Worm (Caenorhabditis elegans) whole organism, early embryonic: ENCODE measurements around the gene ptp-3.

ENCODE experiments used
- B0310.2 ChIP-seq: sonication (generic microtip); optimal IDR thresholded peaks from 2 replicates; lab custom pipeline; 2016; ENCODE audit warnings: mild to moderate bottlenecking, missing genetic modification characterization, missing compliant biosample characterization
- F13C5.2 ChIP-seq: sonication (generic microtip); optimal IDR thresholded peaks from 2 replicates; lab custom pipeline; 2017; ENCODE audit warnings: mild to moderate bottlenecking, missing genetic modification characterization, inconsistent platforms, missing compliant biosample characterization
- aly-1 ChIP-seq: sonication (generic microtip); optimal IDR thresholded peaks from 2 replicates; lab custom pipeline; 2016; ENCODE audit warnings: missing genetic modification characterization, missing compliant biosample characterization
- ama-1 ChIP-seq: fragments of 150-350 bp; optimal IDR thresholded peaks from 2 replicates; lab custom pipeline; 2014
- ceh-13 ChIP-seq: fragments of 200-800 bp; sonication (Bioruptor generic); optimal IDR thresholded peaks from 2 replicates; lab custom pipeline; 2018; ENCODE audit warnings: mild to moderate bottlenecking, missing genetic modification characterization, missing compliant biosample characterization
- ceh-36 ChIP-seq: sonication (generic microtip); optimal IDR thresholded peaks from 2 replicates; lab custom pipeline; 2016; ENCODE audit warnings: missing genetic modification characterization, inconsistent platforms, missing compliant biosample characterization
- ets-7 ChIP-seq: sonication (generic microtip); optimal IDR thresholded peaks from 2 replicates; lab custom pipeline; 2016; ENCODE audit warnings: missing genotype, missing genetic modification characterization, missing compliant biosample characterization
- flt-1 ChIP-seq: fragments of 200-800 bp; sonication (Bioruptor generic); IDR thresholded peaks from 2 replicates; pipeline ENCODE4 v1.3.6; 2022; ENCODE audit warnings: missing genetic modification characterization, missing compliant biosample characterization
- hmbx-1 ChIP-seq: sonication (generic microtip); optimal IDR thresholded peaks from 2 replicates; lab custom pipeline; 2016; ENCODE audit warnings: mild to moderate bottlenecking, missing genetic modification characterization, missing compliant biosample characterization
- hmg-4 ChIP-seq: fragments of 200-800 bp; sonication (Bioruptor generic); optimal IDR thresholded peaks from 2 replicates; lab custom pipeline; 2018; ENCODE audit warnings: mild to moderate bottlenecking, missing genetic modification characterization, missing compliant biosample characterization
- hnd-1 ChIP-seq: sonication (generic microtip); optimal IDR thresholded peaks from 2 replicates; lab custom pipeline; 2016; ENCODE audit warnings: missing genetic modification characterization, missing compliant biosample characterization
- pes-1 ChIP-seq: fragments of 200-800 bp; sonication (Bioruptor generic); IDR thresholded peaks from 2 replicates; pipeline ENCODE4 v1.3.6; 2022; ENCODE audit warnings: missing genetic modification reagents, missing genetic modification characterization, missing compliant biosample characterization
- scrt-1 ChIP-seq: fragments of 200-800 bp; sonication (Bioruptor generic); IDR thresholded peaks from 2 replicates; pipeline ENCODE4 v1.3.6; 2022; ENCODE audit warnings: missing genetic modification characterization, missing compliant biosample characterization
- sea-1 ChIP-seq: fragments of 200-800 bp; sonication (Bioruptor generic); conservative IDR thresholded peaks from 2 replicates; pipeline ENCODE4 v1.3.6; 2022; ENCODE audit warnings: missing genetic modification characterization, missing compliant biosample characterization
- tbx-11 ChIP-seq: fragments of 200-800 bp; sonication (Bioruptor generic); IDR thresholded peaks from 2 replicates; pipeline ENCODE4 v1.3.6; 2022; ENCODE audit warnings: missing genetic modification characterization, missing compliant biosample characterization
- tbx-37 ChIP-seq: fragments of 200-800 bp; sonication (Bioruptor generic); conservative IDR thresholded peaks from 2 replicates; pipeline ENCODE4 v1.3.6; 2022; ENCODE audit warnings: missing genetic modification reagents, missing genetic modification characterization, missing compliant biosample characterization
- tra-4 ChIP-seq: sonication (generic microtip); optimal IDR thresholded peaks from 2 replicates; lab custom pipeline; 2017; ENCODE audit warnings: missing genetic modification characterization, missing compliant biosample characterization

Gene ptp-3

DNA sequence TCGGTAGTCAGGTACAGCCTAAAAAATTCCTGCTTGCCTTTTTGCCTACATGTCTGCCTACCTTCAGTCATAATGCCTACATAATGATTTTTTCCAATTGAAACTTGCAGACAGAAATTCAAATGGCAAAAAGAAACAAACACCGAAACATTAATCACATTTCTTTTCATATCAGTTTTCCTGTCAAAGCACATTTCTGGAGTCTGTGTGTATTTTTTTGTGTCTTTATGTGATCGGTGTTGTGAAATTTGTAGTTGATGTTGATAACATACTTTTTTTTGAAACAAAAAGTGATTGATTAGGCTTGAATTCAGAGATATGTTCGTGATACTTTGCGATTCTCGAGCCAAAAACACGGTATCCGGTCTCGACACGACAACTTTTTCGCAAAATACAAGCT lies 26.0 kb upstream of the ptp-3 start:
- TF ChIP-seq sea-1 (GFP tag; lab: Robert Waterston, UW) (no peak), scrt-1 (GFP tag; lab: Robert Waterston, UW) (no peak), tra-4 (tag; lab: Kevin White, UChicago) (no peak), pes-1 (GFP tag; lab: Robert Waterston, UW) (no peak), F13C5.2 (tag; lab: Kevin White, UChicago) (no peak), flt-1 (GFP tag; lab: Robert Waterston, UW) (no peak), hmg-4 (no peak), hmbx-1 (tag; lab: Kevin White, UChicago) (no peak), tbx-37 (no peak), ceh-13 (GFP tag; lab: Kevin White, UChicago) (no peak)

ce11 chrII:10950107-10950679 lies 25.1 kb upstream of the ptp-3 start, which contains the start of gene gst-5:
gst-5 (plus strand) TSS chrII:10950352.
- no peak for TF ChIP-seq flt-1 (GFP tag; lab: Robert Waterston, UW)
- no peak for TF ChIP-seq ets-7 (tag; lab: Kevin White, UChicago)
- no peak for TF ChIP-seq ama-1 (lab: Kevin White, UChicago)
- TF ChIP-seq pes-1 (GFP tag; lab: Robert Waterston, UW): no peak
- TF ChIP-seq scrt-1 (GFP tag; lab: Robert Waterston, UW): no peak
- TF ChIP-seq B0310.2 (tag; lab: Kevin White, UChicago): no peak
- TF ChIP-seq hmg-4: no peak
- no peak for TF ChIP-seq aly-1 (tag; lab: Kevin White, UChicago)
- no peak for TF ChIP-seq F13C5.2 (tag; lab: Kevin White, UChicago)
- TF ChIP-seq tra-4 (tag; lab: Kevin White, UChicago): no peak
- no peak for TF ChIP-seq sea-1 (GFP tag; lab: Robert Waterston, UW)
- TF ChIP-seq ceh-36 (tag; lab: Kevin White, UChicago): no peak
- TF ChIP-seq hnd-1 (tag; lab: Kevin White, UChicago): no peak
- TF ChIP-seq tbx-11: no peak
- no peak for TF ChIP-seq tbx-37

DNA sequence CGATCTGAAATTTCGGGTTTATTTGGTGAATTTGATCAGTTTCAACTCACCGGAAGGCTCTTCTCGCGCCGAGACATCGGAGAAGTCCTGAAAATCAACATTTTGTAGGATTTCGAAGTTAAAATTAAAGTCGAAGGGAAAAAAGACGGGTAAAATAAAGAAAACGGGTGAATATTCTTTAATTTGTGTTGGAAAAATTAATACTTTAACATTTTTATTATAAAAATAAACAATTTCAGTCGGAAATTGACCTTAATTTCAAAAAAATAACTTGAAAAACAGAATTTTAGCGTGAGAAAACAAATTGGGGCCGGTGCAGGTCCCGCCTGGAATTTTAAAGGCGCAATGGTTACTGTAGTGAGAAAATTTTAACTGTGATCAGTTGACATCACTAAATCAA lies 22.3 kb upstream of the ptp-3 start, which contains the start of gene nos-1:
nos-1 (minus strand) TSS at position 101 of the 400 bp plus-strand sequence.
- no peak for TF ChIP-seq pes-1 (GFP tag; lab: Robert Waterston, UW)
- TF ChIP-seq scrt-1 (GFP tag; lab: Robert Waterston, UW): no peak
- no peak for TF ChIP-seq tra-4 (tag; lab: Kevin White, UChicago)
- TF ChIP-seq sea-1 (GFP tag; lab: Robert Waterston, UW): no peak
- TF ChIP-seq F13C5.2 (tag; lab: Kevin White, UChicago): no peak

DNA sequence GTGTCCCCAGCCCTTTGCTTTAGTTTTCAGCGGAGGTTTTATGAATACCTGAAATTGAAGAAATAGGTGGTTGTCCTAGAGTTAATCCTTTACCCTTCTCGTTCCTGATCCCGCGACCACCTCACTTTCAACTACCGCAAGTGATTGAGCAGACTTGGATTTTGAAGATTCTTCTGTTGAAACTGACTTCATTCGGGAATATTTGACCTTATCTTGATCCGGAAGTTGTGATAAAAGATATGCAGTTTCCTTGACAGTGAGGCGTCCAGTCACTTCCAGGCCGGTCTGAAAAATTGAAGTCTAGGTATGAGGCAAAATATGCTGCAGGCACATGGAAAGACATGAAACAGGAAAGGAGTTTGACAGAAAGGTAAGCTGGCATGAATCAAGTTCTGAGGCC lies 20.2 kb upstream of the ptp-3 start:
- no peak for TF ChIP-seq B0310.2 (tag; lab: Kevin White, UChicago)
- no peak for TF ChIP-seq sea-1 (GFP tag; lab: Robert Waterston, UW)
- no peak for TF ChIP-seq flt-1 (GFP tag; lab: Robert Waterston, UW)
- no peak for TF ChIP-seq ceh-36 (tag; lab: Kevin White, UChicago)
- TF ChIP-seq scrt-1 (GFP tag; lab: Robert Waterston, UW): no peak
- no peak for TF ChIP-seq tbx-11
- TF ChIP-seq F13C5.2 (tag; lab: Kevin White, UChicago): no peak
- TF ChIP-seq pes-1 (GFP tag; lab: Robert Waterston, UW): no peak
- no peak for TF ChIP-seq hnd-1 (tag; lab: Kevin White, UChicago)
- TF ChIP-seq tbx-37: no peak
- TF ChIP-seq tra-4 (tag; lab: Kevin White, UChicago): no peak
- TF ChIP-seq aly-1 (tag; lab: Kevin White, UChicago): no peak
- TF ChIP-seq ceh-13 (GFP tag; lab: Kevin White, UChicago): no peak

DNA sequence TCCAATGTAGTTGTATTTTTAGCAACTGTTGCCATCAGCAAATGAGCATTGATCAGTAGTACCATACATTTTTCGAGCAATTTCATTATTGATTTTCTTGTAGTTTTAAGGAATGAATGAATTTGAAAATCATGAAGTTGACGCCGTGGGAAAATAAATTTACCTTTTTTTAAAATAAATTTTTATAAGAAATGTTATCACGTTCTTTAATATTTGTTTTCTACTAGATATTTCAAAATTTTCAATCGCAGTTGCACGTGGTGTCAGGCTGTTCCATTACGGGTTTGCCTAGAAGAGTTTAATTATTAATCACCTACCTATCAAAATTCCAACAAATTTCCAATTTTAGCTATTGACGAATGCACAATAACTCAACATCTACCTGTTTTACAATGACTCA lies 18.5 kb upstream of the ptp-3 start, which contains the start of gene R03D7.8:
R03D7.8 (minus strand) TSS at position 101 of the 400 bp plus-strand sequence.
- TF ChIP-seq ceh-13 (GFP tag; lab: Kevin White, UChicago): no peak

ce11 chrII:10959138-10959537 lies 16.2 kb upstream of the ptp-3 start:
- TF ChIP-seq flt-1 (GFP tag; lab: Robert Waterston, UW) (no peak), ceh-36 (tag; lab: Kevin White, UChicago) (no peak), hmbx-1 (tag; lab: Kevin White, UChicago) (no peak)

DNA sequence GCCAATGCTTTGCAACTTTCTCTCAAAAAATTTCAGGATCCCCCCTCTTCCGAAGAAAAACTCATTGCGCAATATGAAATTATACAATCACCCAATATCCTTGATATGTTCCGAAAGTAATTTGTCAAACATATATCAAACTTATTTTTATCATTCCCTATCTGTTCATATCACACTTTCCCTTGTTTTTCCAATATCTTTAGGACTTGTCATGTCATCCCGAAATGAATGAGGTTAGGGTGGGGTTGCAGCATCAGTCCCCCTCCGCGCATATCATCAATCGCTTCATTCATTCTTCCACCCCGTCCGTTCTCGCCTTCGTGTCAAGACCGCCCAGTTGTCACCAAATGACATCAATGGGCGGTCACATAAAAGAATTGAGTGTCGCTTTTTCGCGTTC lies 15.7 kb upstream of the ptp-3 start:
- TF ChIP-seq pes-1 (GFP tag; lab: Robert Waterston, UW): no peak
- no peak for TF ChIP-seq F13C5.2 (tag; lab: Kevin White, UChicago)
- no peak for TF ChIP-seq ets-7 (tag; lab: Kevin White, UChicago)
- no peak for TF ChIP-seq flt-1 (GFP tag; lab: Robert Waterston, UW)
- no peak for TF ChIP-seq hnd-1 (tag; lab: Kevin White, UChicago)

ce11 chrII:10964748-10965147 lies 10.6 kb upstream of the ptp-3 start:
- TF ChIP-seq B0310.2 (tag; lab: Kevin White, UChicago) (no peak), tbx-37 (no peak), hmg-4 (no peak), ceh-13 (GFP tag; lab: Kevin White, UChicago) (no peak), hnd-1 (tag; lab: Kevin White, UChicago) (no peak), hmbx-1 (tag; lab: Kevin White, UChicago) (no peak), pes-1 (GFP tag; lab: Robert Waterston, UW) (no peak), aly-1 (tag; lab: Kevin White, UChicago) (no peak), tbx-11 (no peak), ets-7 (tag; lab: Kevin White, UChicago) (no peak), sea-1 (GFP tag; lab: Robert Waterston, UW) (no peak), ama-1 (lab: Kevin White, UChicago) (no peak), ceh-36 (tag; lab: Kevin White, UChicago) (no peak), flt-1 (GFP tag; lab: Robert Waterston, UW) (no peak), tra-4 (tag; lab: Kevin White, UChicago) (no peak)
